Worm (Caenorhabditis elegans) whole organism, young adult: ENCODE measurements around the gene clc-8.
"Not testable (repeated sequence)": the region's sequence is repeated elsewhere in the genome, so short reads cannot be mapped to it uniquely, and the experiment has no call there.

Source experiments
- C17E4.6 ChIP-seq: fragments of 200-800 bp; sonication (Bioruptor generic); IDR thresholded peaks from 2 replicates; pipeline ENCODE4 v1.3.6; 2022; ENCODE audit warnings: missing genetic modification reagents, missing genetic modification characterization, missing compliant biosample characterization
- T07F8.4 ChIP-seq: sonication (generic microtip); optimal IDR thresholded peaks from 2 replicates; lab custom pipeline; 2016; ENCODE audit warnings: mild to moderate bottlenecking, missing genetic modification characterization, moderate library complexity, missing compliant biosample characterization
- him-1 ChIP-seq: sonication (generic microtip); optimal IDR thresholded peaks from 2 replicates; lab custom pipeline; 2016; ENCODE audit warnings: missing genotype, missing genetic modification reagents, missing genetic modification characterization, missing compliant biosample characterization
- hlh-26 ChIP-seq: fragments of 200-800 bp; sonication (Bioruptor generic); conservative IDR thresholded peaks from 2 replicates; pipeline ENCODE4 v1.3.6; 2022; ENCODE audit warnings: missing genetic modification reagents, missing genetic modification characterization, missing compliant biosample characterization
- nhr-80 ChIP-seq: sonication (generic microtip); optimal IDR thresholded peaks from 2 replicates; lab custom pipeline; 2016; ENCODE audit warnings: missing genetic modification characterization, missing compliant biosample characterization
- nhr-90 ChIP-seq: sonication (generic microtip); optimal IDR thresholded peaks from 2 replicates; lab custom pipeline; 2016; ENCODE audit warnings: missing genotype, mild to moderate bottlenecking, missing genetic modification characterization, missing compliant biosample characterization
- snpc-4 ChIP-seq, 5 experiments: fragments of 150-350 bp in 1 of 5; sonication (generic microtip) in 4 of 5; optimal IDR thresholded peaks; 2 replicates each; lab custom pipeline; 2014 to 2018; ENCODE audit warnings: missing genetic modification characterization in 5 of 5, missing biosample characterization in 3 of 5, antibody characterized with exemption in 2 of 5, mild to moderate bottlenecking in 2 of 5, missing compliant biosample characterization in 2 of 5, missing genotype in 2 of 5, moderate library complexity in 2 of 5, missing genetic modification reagents in 1 of 5

DNA sequence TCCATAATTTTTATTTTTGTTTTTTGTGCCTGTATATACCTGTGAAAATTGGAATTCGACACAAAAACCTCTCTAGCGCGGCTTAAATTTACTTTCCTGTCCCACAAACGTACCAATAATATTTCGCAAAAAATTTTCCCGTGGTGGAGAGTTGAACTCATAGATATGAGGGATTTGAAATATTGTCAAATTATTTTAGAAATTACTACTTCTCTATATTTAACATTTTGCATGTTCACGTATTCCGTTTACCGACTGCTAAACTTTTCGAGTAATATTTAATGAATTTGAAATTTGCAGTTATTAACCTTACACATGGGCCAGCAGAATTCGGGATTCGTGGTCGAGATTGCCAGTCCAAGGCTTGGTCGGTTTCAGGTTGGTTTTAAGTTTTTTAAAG is 20.1 kb upstream of the clc-8 start, which contains the start of gene Y67A10A.7:
- TF ChIP-seq hlh-26 (GFP tag; lab: Robert Waterston, UW); nhr-90 (tag; lab: Kevin White, UChicago); C17E4.6 (GFP tag; lab: Robert Waterston, UW); nhr-80; T07F8.4 (tag; lab: Kevin White, UChicago); snpc-4 (GFP tag; optimal IDR thresholded peaks at IDR 0.05; lab: Kevin White, UChicago); him-1: not testable (repeated sequence)
- peak in 1 of 4 experiments; percentile 17 for TF ChIP-seq snpc-4 (tag; optimal IDR thresholded peaks at IDR 0.05; lab: Kevin White, UChicago)
